Worm (Caenorhabditis elegans): ENCODE results near the gene acly-1.

Gene acly-1

DNA sequence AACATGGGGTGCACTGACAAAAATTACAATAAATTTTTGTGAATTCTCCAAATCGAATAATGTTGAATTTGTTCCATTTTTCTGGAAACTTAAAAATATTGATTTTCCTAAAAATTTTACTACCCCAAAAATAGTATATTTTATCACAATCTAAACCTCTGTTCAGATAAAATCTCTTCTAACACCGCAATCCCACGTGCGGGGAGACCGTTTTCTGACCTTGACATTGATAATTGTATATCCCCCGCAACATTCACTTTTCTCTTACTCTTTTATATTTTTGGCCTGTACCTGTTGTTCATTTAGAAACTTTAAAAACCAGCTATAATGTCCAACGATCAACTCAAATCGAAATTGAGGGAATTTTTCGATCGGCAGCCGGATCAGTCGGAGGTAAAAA, 20.5 kb upstream of the acly-1 start, which contains the start of gene D1005.2:
D1005.2 (plus strand) TSS at position 230 of the 400 bp plus-strand sequence.
- TF ChIP-seq ztf-16 (tag; optimal IDR thresholded peaks at IDR 0.05) = no peak

DNA sequence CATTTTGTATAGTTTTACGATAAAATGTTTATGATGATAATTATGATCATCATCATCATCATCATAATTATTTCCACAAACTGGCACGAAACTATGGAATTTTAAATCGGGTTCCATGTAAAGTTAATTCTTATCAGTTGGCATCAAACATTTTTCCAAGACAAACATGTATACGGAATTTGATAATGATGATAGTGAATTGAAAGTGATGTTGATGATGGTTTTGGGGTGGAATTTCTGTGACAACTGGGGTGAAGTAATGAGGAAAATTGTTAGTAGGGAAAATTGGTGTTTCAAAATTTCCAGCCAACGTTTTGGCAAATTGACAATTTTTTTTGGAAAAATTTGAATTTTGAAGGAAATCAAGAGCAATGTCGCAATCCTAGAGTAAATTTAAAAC, 19.6 kb upstream of the acly-1 start:
- TF ChIP-seq syd-9 (tag; optimal IDR thresholded peaks at IDR 0.05) (no peak), eyg-1 (tag; optimal IDR thresholded peaks at IDR 0.05) (no peak), K09A11.1 (tag; optimal IDR thresholded peaks at IDR 0.05; ENCODE audit: insufficient read depth) (no peak), lin-11 (tag; optimal IDR thresholded peaks at IDR 0.05) (no peak), ahr-1 (tag; optimal IDR thresholded peaks at IDR 0.05) (no peak), ceh-34 (tag; optimal IDR thresholded peaks at IDR 0.05) (no peak), ets-4 (tag; optimal IDR thresholded peaks at IDR 0.05) (no peak), odd-2 (tag; optimal IDR thresholded peaks at IDR 0.05) (no peak), hlh-15 (tag; optimal IDR thresholded peaks at IDR 0.05) (no peak), C38D4.7 (GFP tag; optimal IDR thresholded peaks at IDR 0.05) (no peak), F13H6.1 (tag; optimal IDR thresholded peaks at IDR 0.05) (no peak), pros-1 (tag; optimal IDR thresholded peaks at IDR 0.05) (no peak), nfya-1 (tag; optimal IDR thresholded peaks at IDR 0.05) (no peak), ceh-30 (tag; optimal IDR thresholded peaks at IDR 0.05) (no peak), pqm-1 (tag; optimal IDR thresholded peaks at IDR 0.05) (no peak), ref-2 (tag; optimal IDR thresholded peaks at IDR 0.05) (no peak), ttx-3 (tag; optimal IDR thresholded peaks at IDR 0.05) (no peak), Y22D7AL.16 (tag; optimal IDR thresholded peaks at IDR 0.05) (no peak)

- TF ChIP-seq elt-4 (tag; optimal IDR thresholded peaks at IDR 0.05) (no peak), hlh-8 (tag; optimal IDR thresholded peaks at IDR 0.05) (no peak), npax-4 (tag; optimal IDR thresholded peaks at IDR 0.05) (no peak)
These were observed 14.6 kb upstream of the acly-1 start, which contains the start of gene D1005.6 for ce11 chrX:1464699-1465098. Gene D1005.6 (minus strand): TSS chrX:1464799.

ce11 chrX:1468057-1468456, 11.3 kb upstream of the acly-1 start:
- TF ChIP-seq ets-4 (tag; optimal IDR thresholded peaks at IDR 0.05) = no peak
- TF ChIP-seq hlh-8 (tag; optimal IDR thresholded peaks at IDR 0.05) = no peak
- no peak for TF ChIP-seq pag-3 (tag; optimal IDR thresholded peaks at IDR 0.05; ENCODE audit: borderline replicate concordance)
- TF ChIP-seq ref-2 (tag; optimal IDR thresholded peaks at IDR 0.05) = no peak
- TF ChIP-seq nhr-232 (tag; optimal IDR thresholded peaks at IDR 0.05) = no peak
- TF ChIP-seq che-1 (tag; optimal IDR thresholded peaks at IDR 0.05) = no peak
- peak; percentile 62 for TF ChIP-seq unc-42 (tag; optimal IDR thresholded peaks at IDR 0.05)

DNA sequence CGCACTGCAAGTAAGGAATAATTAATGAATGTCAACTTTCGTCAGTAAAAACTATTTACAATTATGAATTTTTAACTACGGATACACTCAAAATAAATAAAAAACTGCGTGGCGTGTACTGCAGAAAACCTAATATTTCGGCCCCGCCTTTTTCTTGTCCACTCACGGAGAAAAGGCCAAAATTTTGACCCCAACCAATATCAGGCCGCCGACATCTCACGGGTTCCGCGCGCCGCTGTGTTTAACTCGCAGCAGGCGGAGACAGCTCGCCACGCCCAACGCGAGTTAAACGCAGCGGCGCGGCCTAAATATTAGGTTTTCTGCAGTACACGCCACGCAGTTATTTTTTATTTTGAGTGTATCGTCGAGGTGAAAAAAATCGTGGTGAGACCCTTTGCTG, 8.1 kb upstream of the acly-1 start:
- TF ChIP-seq ceh-2 (tag; optimal IDR thresholded peaks at IDR 0.05) = no peak
- no peak for TF ChIP-seq ama-1 (optimal IDR thresholded peaks at IDR 0.05)
- no peak for TF ChIP-seq tbx-2 (tag; optimal IDR thresholded peaks at IDR 0.05)
- no peak for TF ChIP-seq hlh-13 (GFP tag; optimal IDR thresholded peaks at IDR 0.05)
- TF ChIP-seq pat-9 (tag; optimal IDR thresholded peaks at IDR 0.05) = no peak
- no peak for TF ChIP-seq ceh-18 (tag; optimal IDR thresholded peaks at IDR 0.05)
- no peak for TF ChIP-seq lim-6 (tag; optimal IDR thresholded peaks at IDR 0.05)
- no peak for TF ChIP-seq lin-11 (tag; optimal IDR thresholded peaks at IDR 0.05)
- TF ChIP-seq hlh-6 (tag; optimal IDR thresholded peaks at IDR 0.05) = no peak
- no peak for TF ChIP-seq zip-5 (tag; optimal IDR thresholded peaks at IDR 0.05)
- TF ChIP-seq tbx-7 (tag; optimal IDR thresholded peaks at IDR 0.05) = no peak
- no peak for TF ChIP-seq ceh-19 (GFP tag; optimal IDR thresholded peaks at IDR 0.05)
- no peak for TF ChIP-seq unc-42 (tag; optimal IDR thresholded peaks at IDR 0.05)
- no peak for TF ChIP-seq elt-2 (tag; optimal IDR thresholded peaks at IDR 0.05)
- no peak for TF ChIP-seq pros-1 (tag; optimal IDR thresholded peaks at IDR 0.05)
- TF ChIP-seq unc-3 (GFP tag; conservative IDR thresholded peaks at IDR 0.05) = no peak
- no peak for TF ChIP-seq unc-3 (tag; optimal IDR thresholded peaks at IDR 0.05)
- TF ChIP-seq pax-1 (tag; optimal IDR thresholded peaks at IDR 0.05) = no peak
